Fruit fly (Drosophila melanogaster) whole organism, wandering third instar larva: ENCODE measurements around the gene CG14853.

ENCODE experiments used
- jim ChIP-seq: fragments of 175-275, 200-325 bp; sonication (Bioruptor generic); optimal IDR thresholded peaks from 2 replicates; lab custom pipeline; 2016; ENCODE audit warnings: missing biosample characterization, mild to moderate bottlenecking, missing genetic modification characterization
- tai ChIP-seq: sonication (Bioruptor generic); optimal IDR thresholded peaks from 2 replicates; lab custom pipeline; 2016; ENCODE audit warnings: missing biosample characterization, missing genetic modification characterization

- no peak for TF ChIP-seq tai
- no peak for TF ChIP-seq jim (GFP tag; lab: Kevin White, UChicago)
Measured at dm6 chr3R:14577803-14578493, 31.5 kb upstream of the CG14853 start.
